Fruit fly (Drosophila melanogaster): ENCODE data around the gene alpha-Man-IIa.

Gene alpha-Man-IIa

dm6 chr3R:9437618-9438017 lies 25.3 kb downstream of the alpha-Man-IIa start:
- TF ChIP-seq CG1620 (GFP tag; optimal IDR thresholded peaks at IDR 0.05) (no peak), toe (GFP tag; optimal IDR thresholded peaks at IDR 0.05) (no peak), cic (GFP tag; optimal IDR thresholded peaks at IDR 0.05) (no peak), CG14711 (tag; optimal IDR thresholded peaks at IDR 0.05) (no peak), ovo (GFP tag; optimal IDR thresholded peaks at IDR 0.05) (no peak), Crg-1 (GFP tag; optimal IDR thresholded peaks at IDR 0.05) (no peak), Hr96 (GFP tag; optimal IDR thresholded peaks at IDR 0.05) (no peak)

dm6 chr3R:9441134-9441533 lies 28.8 kb downstream of the alpha-Man-IIa start:
- TF ChIP-seq CG7045 (GFP tag; optimal IDR thresholded peaks at IDR 0.05) = no peak
- no peak for TF ChIP-seq kay (GFP tag; ENCODE audit: borderline replicate concordance)
- no peak for TF ChIP-seq Hr96 (GFP tag; optimal IDR thresholded peaks at IDR 0.05)
- no peak for TF ChIP-seq ovo (GFP tag; optimal IDR thresholded peaks at IDR 0.05)
- TF ChIP-seq Clk (GFP tag; optimal IDR thresholded peaks at IDR 0.05) = no peak
- no peak for TF ChIP-seq CG33017 (tag; optimal IDR thresholded peaks at IDR 0.05)
- TF ChIP-seq CG7101 (tag; optimal IDR thresholded peaks at IDR 0.05) = no peak
- no peak for TF ChIP-seq CG14711 (tag; optimal IDR thresholded peaks at IDR 0.05)
- no peak for TF ChIP-seq CG11617 (GFP tag; optimal IDR thresholded peaks at IDR 0.05)
- no peak for TF ChIP-seq Mnt (GFP tag; optimal IDR thresholded peaks at IDR 0.05)
- no peak for TF ChIP-seq CG5204 (GFP tag; optimal IDR thresholded peaks at IDR 0.05)
- no peak for TF ChIP-seq cic (GFP tag; optimal IDR thresholded peaks at IDR 0.05)
- no peak for TF ChIP-seq Crg-1 (GFP tag; optimal IDR thresholded peaks at IDR 0.05)
- TF ChIP-seq toe (GFP tag; optimal IDR thresholded peaks at IDR 0.05) = no peak

- TF ChIP-seq CG12768 (GFP tag; optimal IDR thresholded peaks at IDR 0.05) = no peak
- TF ChIP-seq cic (GFP tag; optimal IDR thresholded peaks at IDR 0.05) = no peak
- no peak for TF ChIP-seq kay (GFP tag; ENCODE audit: borderline replicate concordance)
- no peak for TF ChIP-seq CG7101 (tag; optimal IDR thresholded peaks at IDR 0.05)
- no peak for TF ChIP-seq bab1 (GFP tag; optimal IDR thresholded peaks at IDR 0.05)
- no peak for TF ChIP-seq Crg-1 (GFP tag; optimal IDR thresholded peaks at IDR 0.05)
- TF ChIP-seq CG1620 (GFP tag; optimal IDR thresholded peaks at IDR 0.05) = no peak
- no peak for TF ChIP-seq CG11617 (GFP tag; optimal IDR thresholded peaks at IDR 0.05)
- TF ChIP-seq Hr96 (GFP tag; optimal IDR thresholded peaks at IDR 0.05) = no peak
Measured at dm6 chr3R:9441996-9442395, 29.6 kb downstream of the alpha-Man-IIa start.

dm6 chr3R:9448320-9448719 lies 36.0 kb downstream of the alpha-Man-IIa start:
- no peak for TF ChIP-seq kay (GFP tag; ENCODE audit: borderline replicate concordance)
- no peak for TF ChIP-seq pad (GFP tag; optimal IDR thresholded peaks at IDR 0.05)
- no peak for TF ChIP-seq cic (GFP tag; optimal IDR thresholded peaks at IDR 0.05)
- TF ChIP-seq CG7101 (tag; optimal IDR thresholded peaks at IDR 0.05) = no peak
- TF ChIP-seq cnc (optimal IDR thresholded peaks at IDR 0.05) = no peak
- no peak for TF ChIP-seq CG1620 (GFP tag; optimal IDR thresholded peaks at IDR 0.05)
- TF ChIP-seq Clk (GFP tag; optimal IDR thresholded peaks at IDR 0.05) = no peak
- TF ChIP-seq CG12768 (GFP tag; optimal IDR thresholded peaks at IDR 0.05) = no peak
- no peak for TF ChIP-seq CG14711 (tag; optimal IDR thresholded peaks at IDR 0.05)
- no peak for TF ChIP-seq CG11617 (GFP tag; optimal IDR thresholded peaks at IDR 0.05)
- TF ChIP-seq CG5204 (GFP tag; optimal IDR thresholded peaks at IDR 0.05) = no peak
- TF ChIP-seq bab1 (GFP tag; optimal IDR thresholded peaks at IDR 0.05) = no peak

dm6 chr3R:9450672-9451071 lies 38.3 kb downstream of the alpha-Man-IIa start:
- no peak for TF ChIP-seq CG33017 (tag; optimal IDR thresholded peaks at IDR 0.05)

dm6 chr3R:9454980-9455379 lies 42.6 kb downstream of the alpha-Man-IIa start:
- TF ChIP-seq CG12768 (GFP tag; optimal IDR thresholded peaks at IDR 0.05) = no peak
- TF ChIP-seq CG7045 (GFP tag; optimal IDR thresholded peaks at IDR 0.05) = no peak
- no peak for TF ChIP-seq CG33017 (tag; optimal IDR thresholded peaks at IDR 0.05)
- no peak for TF ChIP-seq cic (GFP tag; optimal IDR thresholded peaks at IDR 0.05)
- no peak for TF ChIP-seq Crg-1 (GFP tag; optimal IDR thresholded peaks at IDR 0.05)

- peak; percentile 33 for TF ChIP-seq bab1 (GFP tag; optimal IDR thresholded peaks at IDR 0.05)
- no peak for TF ChIP-seq CG7045 (GFP tag; optimal IDR thresholded peaks at IDR 0.05)
- no peak for TF ChIP-seq ovo (GFP tag; optimal IDR thresholded peaks at IDR 0.05)
- TF ChIP-seq CG11617 (GFP tag; optimal IDR thresholded peaks at IDR 0.05) = no peak
- TF ChIP-seq CG33017 (tag; optimal IDR thresholded peaks at IDR 0.05) = no peak
- TF ChIP-seq Crg-1 (GFP tag; optimal IDR thresholded peaks at IDR 0.05) = no peak
- TF ChIP-seq Mnt (GFP tag; optimal IDR thresholded peaks at IDR 0.05) = no peak
- peak; percentile 2 for TF ChIP-seq cic (GFP tag; optimal IDR thresholded peaks at IDR 0.05)
- no peak for TF ChIP-seq kay (GFP tag; ENCODE audit: borderline replicate concordance)
- TF ChIP-seq CG7101 (tag; optimal IDR thresholded peaks at IDR 0.05) = no peak
- TF ChIP-seq Clk (GFP tag; optimal IDR thresholded peaks at IDR 0.05) = no peak
- no peak for TF ChIP-seq toe (GFP tag; optimal IDR thresholded peaks at IDR 0.05)
- TF ChIP-seq pad (GFP tag; optimal IDR thresholded peaks at IDR 0.05) = no peak
- TF ChIP-seq tj (GFP tag; optimal IDR thresholded peaks at IDR 0.05) = no peak
- TF ChIP-seq CG1620 (GFP tag; optimal IDR thresholded peaks at IDR 0.05) = no peak
Measured at dm6 chr3R:9456373-9456772, 44.0 kb downstream of the alpha-Man-IIa start, which contains the start of gene GstZ1. TSS of gene GstZ1 (minus strand) at chr3R:9456546.
